Worm (Caenorhabditis elegans) whole organism, late embryonic: Measurements from ENCODE around the gene K04C2.8.
A peak's percentile ranks its signal among the peaks of the same experiment; 100 is the strongest.

Source experiments
- ceh-14 ChIP-seq: sonication (generic microtip); optimal IDR thresholded peaks from 2 replicates; lab custom pipeline; 2016; ENCODE audit warnings: missing genotype, missing genetic modification characterization, missing compliant biosample characterization
- ceh-18 ChIP-seq: sonication (generic microtip); optimal IDR thresholded peaks from 2 replicates; lab custom pipeline; 2016; ENCODE audit warnings: missing genetic modification characterization, missing compliant biosample characterization
- ceh-2 ChIP-seq: sonication (generic microtip); optimal IDR thresholded peaks from 2 replicates; lab custom pipeline; 2016; ENCODE audit warnings: missing genotype, missing genetic modification characterization, missing compliant biosample characterization
- ceh-30 ChIP-seq: fragments of 150-350 bp; optimal IDR thresholded peaks from 2 replicates; lab custom pipeline; 2014; ENCODE audit warnings: missing biosample characterization, missing genetic modification characterization
- ceh-34 ChIP-seq: sonication (generic microtip); optimal IDR thresholded peaks from 2 replicates; lab custom pipeline; 2016; ENCODE audit warnings: mild to moderate bottlenecking, missing genetic modification characterization, missing compliant biosample characterization
- ceh-48 ChIP-seq: sonication (generic microtip); optimal IDR thresholded peaks from 2 replicates; lab custom pipeline; 2016; ENCODE audit warnings: missing genetic modification characterization, inconsistent platforms, missing compliant biosample characterization
- ceh-9 ChIP-seq: sonication (generic microtip); optimal IDR thresholded peaks from 2 replicates; lab custom pipeline; 2016; ENCODE audit warnings: mild to moderate bottlenecking, missing genetic modification characterization, inconsistent platforms, missing compliant biosample characterization
- dmd-4 ChIP-seq: sonication (generic microtip); optimal IDR thresholded peaks from 2 replicates; lab custom pipeline; 2016; ENCODE audit warnings: borderline replicate concordance, missing genetic modification characterization, missing compliant biosample characterization
- dve-1 ChIP-seq: sonication (generic microtip); optimal IDR thresholded peaks from 2 replicates; lab custom pipeline; 2017; ENCODE audit warnings: antibody characterized with exemption, mild to moderate bottlenecking, missing genetic modification characterization, missing compliant biosample characterization
- elt-2 ChIP-seq: sonication (generic microtip); optimal IDR thresholded peaks from 2 replicates; lab custom pipeline; 2016; ENCODE audit warnings: missing genetic modification reagents, missing genetic modification characterization, missing compliant biosample characterization
- eyg-1 ChIP-seq: sonication (generic microtip); optimal IDR thresholded peaks from 2 replicates; lab custom pipeline; 2016; ENCODE audit warnings: missing genotype, missing genetic modification characterization, missing compliant biosample characterization
- fkh-6 ChIP-seq: sonication (generic microtip); optimal IDR thresholded peaks from 2 replicates; lab custom pipeline; 2016; ENCODE audit warnings: missing genetic modification characterization, missing compliant biosample characterization
- gmeb-2 ChIP-seq: sonication (generic microtip); optimal IDR thresholded peaks from 2 replicates; lab custom pipeline; 2016; ENCODE audit warnings: missing genetic modification characterization, inconsistent platforms, missing compliant biosample characterization
- hlh-13 ChIP-seq: fragments of 200-800 bp; sonication (Bioruptor generic); optimal IDR thresholded peaks from 2 replicates; lab custom pipeline; 2018; ENCODE audit warnings: mild to moderate bottlenecking, missing genetic modification characterization, missing compliant biosample characterization
- hlh-15 ChIP-seq: sonication (generic microtip); optimal IDR thresholded peaks from 2 replicates; lab custom pipeline; 2016; ENCODE audit warnings: missing genetic modification characterization, missing compliant biosample characterization
- hlh-6 ChIP-seq: sonication (generic microtip); optimal IDR thresholded peaks from 2 replicates; lab custom pipeline; 2016; ENCODE audit warnings: missing genotype, missing genetic modification characterization, missing compliant biosample characterization
- hlh-8 ChIP-seq: sonication (generic microtip); optimal IDR thresholded peaks from 2 replicates; lab custom pipeline; 2016; ENCODE audit warnings: missing genotype, missing genetic modification characterization, missing compliant biosample characterization
- lim-6 ChIP-seq: sonication (generic microtip); optimal IDR thresholded peaks from 2 replicates; lab custom pipeline; 2016; ENCODE audit warnings: missing genetic modification characterization, missing compliant biosample characterization
- mec-3 ChIP-seq: sonication (generic microtip); optimal IDR thresholded peaks from 2 replicates; lab custom pipeline; 2016; ENCODE audit warnings: borderline replicate concordance, missing genetic modification characterization, missing compliant biosample characterization
- nfya-1 ChIP-seq: sonication (generic microtip); optimal IDR thresholded peaks from 2 replicates; lab custom pipeline; 2017; ENCODE audit warnings: missing genetic modification characterization, mild to moderate bottlenecking, missing compliant biosample characterization, antibody characterized with exemption, moderate library complexity
- nhr-11 ChIP-seq: fragments of 150-350 bp; optimal IDR thresholded peaks from 2 replicates; lab custom pipeline; 2014; ENCODE audit warnings: missing biosample characterization, missing genetic modification characterization
- odd-2 ChIP-seq: sonication (generic microtip); optimal IDR thresholded peaks from 2 replicates; lab custom pipeline; 2017; ENCODE audit warnings: antibody characterized with exemption, mild to moderate bottlenecking, missing genetic modification characterization, missing compliant biosample characterization
- pag-3 ChIP-seq: sonication (generic microtip); optimal IDR thresholded peaks from 2 replicates; lab custom pipeline; 2016; ENCODE audit warnings: missing compliant biosample characterization, missing genetic modification characterization, borderline replicate concordance
- pat-9 ChIP-seq: fragments of 200-800 bp; sonication (Bioruptor generic); optimal IDR thresholded peaks from 2 replicates; lab custom pipeline; 2018; ENCODE audit warnings: mild to moderate bottlenecking, missing genetic modification characterization, moderate library complexity, missing compliant biosample characterization
- pax-1 ChIP-seq: fragments of 150-350 bp; optimal IDR thresholded peaks from 2 replicates; lab custom pipeline; 2014; ENCODE audit warnings: missing biosample characterization, missing genetic modification characterization
- pqm-1 ChIP-seq: sonication (generic microtip); optimal IDR thresholded peaks from 2 replicates; lab custom pipeline; 2016; ENCODE audit warnings: missing genetic modification characterization, missing compliant biosample characterization
- pros-1 ChIP-seq: fragments of 150-350 bp; optimal IDR thresholded peaks from 2 replicates; lab custom pipeline; 2014; ENCODE audit warnings: missing biosample characterization, missing genetic modification reagents, missing genetic modification characterization
- ref-2 ChIP-seq: sonication (generic microtip); optimal IDR thresholded peaks from 2 replicates; lab custom pipeline; 2016; ENCODE audit warnings: missing genetic modification characterization, missing compliant biosample characterization
- sox-2 ChIP-seq: fragments of 200-800 bp; sonication (Bioruptor generic); IDR thresholded peaks from 2 replicates; pipeline ENCODE4 v1.3.6; 2022; ENCODE audit warnings: missing genetic modification reagents, missing genetic modification characterization, missing compliant biosample characterization
- sox-4 ChIP-seq: sonication (generic microtip); optimal IDR thresholded peaks from 2 replicates; lab custom pipeline; 2017; ENCODE audit warnings: mild to moderate bottlenecking, missing genetic modification characterization, inconsistent platforms, missing compliant biosample characterization
- tbx-2 ChIP-seq: sonication (generic microtip); optimal IDR thresholded peaks from 2 replicates; lab custom pipeline; 2016; ENCODE audit warnings: missing genetic modification characterization, missing compliant biosample characterization
- tbx-7 ChIP-seq: sonication (generic microtip); optimal IDR thresholded peaks from 2 replicates; lab custom pipeline; 2016; ENCODE audit warnings: missing genotype, missing genetic modification characterization, missing compliant biosample characterization
- ttx-3 ChIP-seq: sonication (generic microtip); optimal IDR thresholded peaks from 2 replicates; lab custom pipeline; 2016; ENCODE audit warnings: missing genetic modification reagents, missing genetic modification characterization, missing compliant biosample characterization
- unc-55 ChIP-seq: sonication (generic microtip); optimal IDR thresholded peaks from 2 replicates; lab custom pipeline; 2017; ENCODE audit warnings: missing biosample characterization, missing genetic modification reagents, missing genetic modification characterization
- ztf-16 ChIP-seq: sonication (generic microtip); optimal IDR thresholded peaks from 2 replicates; lab custom pipeline; 2017; ENCODE audit warnings: missing genetic modification characterization, missing compliant biosample characterization

The K04C2.8 gene

DNA sequence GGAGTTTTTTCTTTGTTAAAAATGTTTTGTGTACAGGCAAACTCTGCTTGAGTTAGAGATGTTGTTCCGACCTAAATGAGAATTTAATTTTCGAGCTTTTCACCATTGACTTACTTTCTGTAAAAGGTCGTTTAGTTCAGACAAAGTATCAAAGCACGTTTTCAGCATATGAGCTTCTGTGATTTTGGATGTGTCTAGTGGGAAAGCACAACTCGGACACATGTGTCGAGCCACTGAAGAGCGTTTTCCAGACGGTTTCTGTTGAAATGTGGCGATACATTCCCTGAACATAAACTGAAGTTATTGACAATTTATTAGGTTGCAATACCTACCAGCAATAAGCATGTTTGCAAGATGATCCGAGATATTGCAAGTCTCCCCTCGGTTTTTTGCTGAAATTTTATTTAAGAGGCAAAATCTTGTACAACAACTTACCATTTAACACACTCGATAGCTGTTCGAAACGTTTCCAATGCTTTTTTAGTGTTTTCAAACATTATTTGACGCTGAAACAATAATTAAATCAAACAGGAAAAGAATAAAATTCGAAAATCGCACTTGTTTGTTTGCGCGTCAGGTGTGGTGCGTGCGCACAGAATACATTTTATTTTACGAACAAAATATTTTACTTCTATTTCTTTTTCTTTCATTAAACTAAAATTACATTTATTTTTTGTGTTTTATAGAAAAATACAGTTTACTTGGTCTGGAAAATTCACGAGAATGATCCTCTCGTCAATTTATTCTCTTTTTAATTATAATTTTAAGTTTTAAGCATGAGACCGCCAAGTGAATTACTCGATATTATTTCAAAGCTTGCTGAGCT is 19.1 kb downstream of the K04C2.8 start, which contains the start of the genes brd-1 and K04C2.2:
Gene brd-1 (minus strand): TSS at position 506 of the 826 bp plus-strand sequence.
Gene K04C2.2 (plus strand): TSS at position 776 of the 826 bp plus-strand sequence.
- TF ChIP-seq pqm-1 (tag; lab: Kevin White, UChicago) (no peak), odd-2 (tag; lab: Kevin White, UChicago) (no peak), gmeb-2 (tag; lab: Kevin White, UChicago) (no peak), lim-6 (tag; lab: Kevin White, UChicago) (no peak), ceh-34 (tag; lab: Kevin White, UChicago) (no peak), tbx-7 (tag; lab: Kevin White, UChicago) (no peak), hlh-8 (no peak), ceh-18 (tag; lab: Kevin White, UChicago) (no peak), pag-3 (no peak), ztf-16 (no peak), sox-2 (GFP tag; lab: Robert Waterston, UW) (no peak), ceh-30 (no peak), nhr-11 (tag; lab: Kevin White, UChicago) (no peak), pax-1 (no peak), dmd-4 (tag; lab: Kevin White, UChicago) (no peak), ttx-3 (tag; lab: Kevin White, UChicago) (no peak), ref-2 (tag; lab: Kevin White, UChicago) (no peak), sox-4 (tag; lab: Kevin White, UChicago) (no peak)

DNA sequence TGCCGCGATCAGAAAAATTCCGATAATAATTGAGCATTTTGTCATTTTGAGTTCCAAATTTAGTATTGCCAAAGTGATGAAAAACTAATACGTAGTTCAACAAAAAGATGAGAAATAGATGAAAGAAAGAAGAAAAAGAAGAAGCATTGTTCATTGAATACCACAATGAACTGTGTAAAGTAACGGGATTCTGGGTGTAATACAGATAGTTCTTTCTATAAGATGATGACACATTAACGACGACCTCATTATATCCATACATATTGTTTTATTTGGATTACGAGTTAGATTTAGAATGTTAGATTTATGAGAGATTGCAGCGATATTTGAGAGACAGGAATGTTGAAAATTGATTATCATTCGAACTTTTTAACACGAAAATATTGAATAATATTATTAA is 21.5 kb downstream of the K04C2.8 start, which contains the start of gene K04C2.5:
Gene K04C2.5 (minus strand): TSS at position 101 of the 400 bp plus-strand sequence.
- TF ChIP-seq ceh-2 (tag; lab: Kevin White, UChicago) (no peak), gmeb-2 (tag; lab: Kevin White, UChicago) (no peak), ceh-9 (no peak), dmd-4 (tag; lab: Kevin White, UChicago) (no peak), pat-9 (no peak), tbx-2 (no peak), pqm-1 (tag; lab: Kevin White, UChicago) (no peak), sox-4 (tag; lab: Kevin White, UChicago) (no peak), ceh-14 (tag; lab: Kevin White, UChicago) (no peak), hlh-6 (tag; lab: Kevin White, UChicago) (no peak), eyg-1 (no peak), hlh-15 (tag; lab: Kevin White, UChicago) (no peak), mec-3 (tag; lab: Kevin White, UChicago) (no peak), dve-1 (tag; lab: Kevin White, UChicago) (no peak), fkh-6 (tag; lab: Kevin White, UChicago) (no peak), sox-2 (GFP tag; lab: Robert Waterston, UW) (no peak), hlh-13 (GFP tag; lab: Kevin White, UChicago) (no peak), ceh-48 (tag; lab: Kevin White, UChicago) (no peak), ttx-3 (tag; lab: Kevin White, UChicago) (no peak), pros-1 (tag; lab: Kevin White, UChicago) (no peak)

DNA sequence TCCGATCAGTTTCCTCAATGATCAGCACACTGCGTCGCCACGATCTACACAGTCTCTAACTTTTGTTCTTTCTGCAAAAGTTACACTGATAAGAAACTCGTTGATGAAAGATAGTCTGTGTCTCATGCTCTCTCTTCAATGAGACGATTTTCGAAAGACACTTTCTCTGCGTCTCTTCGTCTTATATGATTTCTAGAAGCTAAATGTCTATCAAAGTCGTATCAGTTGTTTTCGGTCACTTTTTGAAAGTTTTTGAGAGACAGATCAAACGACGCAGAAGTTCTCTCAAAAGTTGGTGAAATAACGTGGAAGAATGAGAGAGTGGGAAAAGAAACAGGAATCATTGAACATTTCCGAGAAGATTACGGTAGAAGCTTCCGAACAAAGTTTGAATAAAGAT is 25.1 kb downstream of the K04C2.8 start:
- TF ChIP-seq unc-55 (GFP tag; lab: Kevin White, UChicago) (peak; percentile 44), hlh-15 (tag; lab: Kevin White, UChicago) (no peak), nfya-1 (tag; lab: Kevin White, UChicago) (peak; percentile 19), ceh-18 (tag; lab: Kevin White, UChicago) (peak; percentile 57), elt-2 (tag; lab: Kevin White, UChicago) (peak; percentile 68), tbx-2 (no peak)
